Fruit fly (Drosophila melanogaster): ENCODE results near the gene CG17361.

CG17361 gene

DNA sequence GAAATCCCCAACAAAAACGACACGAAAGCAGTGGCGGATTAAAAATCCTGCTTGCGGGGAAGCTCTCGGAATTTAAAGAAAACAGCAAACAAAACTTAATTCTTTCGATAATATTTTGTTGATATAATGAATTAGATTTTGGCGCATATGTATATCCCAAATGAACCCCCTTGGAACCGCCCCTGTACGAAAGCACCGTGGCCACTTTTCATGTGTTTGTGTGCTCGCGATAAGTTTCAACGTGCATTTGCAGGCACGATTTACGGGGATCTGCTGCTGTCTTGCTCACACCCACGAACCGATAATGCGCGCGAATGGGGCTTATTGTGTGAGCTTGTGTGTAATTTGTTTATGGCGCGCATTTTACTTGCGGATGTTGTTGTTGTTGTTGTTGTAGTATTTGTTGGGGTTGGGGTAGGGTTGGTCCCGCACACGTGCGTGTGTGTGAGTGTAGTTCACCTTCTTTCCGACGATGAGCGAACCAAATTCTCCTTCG lies 8.0 kb downstream of the CG17361 start (continued):
- TF ChIP-seq Rx (GFP tag; IDR thresholded peaks at IDR 0.05) (peak; percentile 95), ro (GFP tag; IDR thresholded peaks at IDR 0.05) (peak; percentile 70), CG18476 (GFP tag; optimal IDR thresholded peaks at IDR 0.05) (peak; percentile 88), mirr (GFP tag; optimal IDR thresholded peaks at IDR 0.05) (peak; percentile 88), CG9876 (GFP tag; optimal IDR thresholded peaks at IDR 0.05) (peak; percentile 87), Bteb2 (GFP tag; optimal IDR thresholded peaks at IDR 0.05) (peak; percentile 92), Hr78 (GFP tag; optimal IDR thresholded peaks at IDR 0.05) (peak in 1 of 2 experiments; percentile 82), CG13894 (tag; optimal IDR thresholded peaks at IDR 0.05) (peak; percentile 88), CG17186 (GFP tag; optimal IDR thresholded peaks at IDR 0.05) (peak; percentile 72), Side (GFP tag; optimal IDR thresholded peaks at IDR 0.05) (peak; percentile 94), zfh1 (GFP tag; IDR thresholded peaks at IDR 0.05) (peak; percentile 94), CG6654 (GFP tag; optimal IDR thresholded peaks at IDR 0.05) (peak; percentile 83), kah (GFP tag; optimal IDR thresholded peaks at IDR 0.05) (peak; percentile 89), schlank (tag; optimal IDR thresholded peaks at IDR 0.05) (peak; percentile 91), sens-2 (GFP tag; IDR thresholded peaks at IDR 0.05) (peak; percentile 86), CG10147 (GFP tag; optimal IDR thresholded peaks at IDR 0.05) (peak; percentile 88), inv (GFP tag; IDR thresholded peaks at IDR 0.05; ENCODE audit: partially characterized antibody) (peak; percentile 39; the same call in 1 of the 2 replicates), nmo (GFP tag; optimal IDR thresholded peaks at IDR 0.05) (peak; percentile 96), CG10209 (GFP tag; optimal IDR thresholded peaks at IDR 0.05) (peak; percentile 95), ind (GFP tag; optimal IDR thresholded peaks at IDR 0.05) (peak; percentile 97), nerfin-2 (GFP tag; IDR thresholded peaks at IDR 0.05; ENCODE audit: partially characterized antibody) (no peak; the same call in 1 of the 2 replicates), CG15696 (tag; optimal IDR thresholded peaks at IDR 0.05) (peak; percentile 68), CG8290 (GFP tag; optimal IDR thresholded peaks at IDR 0.05) (peak; percentile 78), CG8290 (tag; optimal IDR thresholded peaks at IDR 0.05) (peak; percentile 39 to 98), Spps (tag; optimal IDR thresholded peaks at IDR 0.05) (peak; percentile 58), E2f1 (GFP tag; IDR thresholded peaks at IDR 0.05) (peak; percentile 89), CG5953 (GFP tag; IDR thresholded peaks at IDR 0.05) (peak; percentile 94), CG4282 (GFP tag; optimal IDR thresholded peaks at IDR 0.05) (peak; percentile 94), Rfx (GFP tag; IDR thresholded peaks at IDR 0.05) (peak; percentile 94), tin (GFP tag; optimal IDR thresholded peaks at IDR 0.05) (peak; percentile 97), CG3995 (GFP tag; optimal IDR thresholded peaks at IDR 0.05) (peak; percentile 65), Trl (optimal IDR thresholded peaks at IDR 0.05) (no peak), Trl (GFP tag; optimal IDR thresholded peaks at IDR 0.05) (peak; percentile 96), CG33557 (GFP tag; optimal IDR thresholded peaks at IDR 0.05) (peak; percentile 53), CG6683 (GFP tag; optimal IDR thresholded peaks at IDR 0.05) (peak; percentile 84), CG2712 (tag; optimal IDR thresholded peaks at IDR 0.05) (peak; percentile 79), ems (GFP tag; optimal IDR thresholded peaks at IDR 0.05) (peak; percentile 97), Max (GFP tag; optimal IDR thresholded peaks at IDR 0.05) (peak; percentile 92), p53 (GFP tag; optimal IDR thresholded peaks at IDR 0.05) (peak; percentile 87), CG10654 (GFP tag; optimal IDR thresholded peaks at IDR 0.05) (peak; percentile 94), disco-r (GFP tag; optimal IDR thresholded peaks at IDR 0.05) (peak; percentile 87), chif (GFP tag; optimal IDR thresholded peaks at IDR 0.05) (peak; percentile 95 to 96), CG2129 (GFP tag; IDR thresholded peaks at IDR 0.05; ENCODE audit: partially characterized antibody) (no peak), CG3407 (GFP tag; optimal IDR thresholded peaks at IDR 0.05) (peak; percentile 93), CG7839 (tag; optimal IDR thresholded peaks at IDR 0.05) (peak; percentile 96), sima (GFP tag; optimal IDR thresholded peaks at IDR 0.05) (peak; percentile 69), Camta (GFP tag; optimal IDR thresholded peaks at IDR 0.05) (peak; percentile 95), CG4820 (GFP tag; optimal IDR thresholded peaks at IDR 0.05) (peak; percentile 94), CG3726 (GFP tag; IDR thresholded peaks at IDR 0.05) (peak; percentile 82; the same call in 2 of the 3 replicates), lola (GFP tag; optimal IDR thresholded peaks at IDR 0.05) (peak in 1 of 3 experiments; percentile 77)
